Fruit fly (Drosophila melanogaster) whole organism, embryonic: Measurements from ENCODE around the gene prt.

ENCODE experiments used
- CG10462 ChIP-seq: fragments of 200-800 bp; sonication (Bioruptor generic); optimal IDR thresholded peaks from 2 replicates; lab custom pipeline; 2016; ENCODE audit warnings: missing biosample characterization, missing genetic modification characterization
- CG10959 ChIP-seq: fragments of 200-800 bp; sonication (Bioruptor generic); IDR thresholded peaks from 2 replicates; pipeline ENCODE4 v1.3.6; 2022; ENCODE audit warnings: missing biosample characterization, missing genetic modification characterization
- CG12104 ChIP-seq: fragments of 200-800 bp; sonication (Bioruptor generic); optimal IDR thresholded peaks from 3 replicates; lab custom pipeline; 2016; ENCODE audit warnings: missing biosample characterization, missing genetic modification characterization
- CG12299 ChIP-seq: fragments of 200-800 bp; sonication (Bioruptor generic); optimal IDR thresholded peaks from 2 replicates; lab custom pipeline; 2018; ENCODE audit warnings: missing biosample characterization, mild to moderate bottlenecking, missing genetic modification characterization
- CG13424 ChIP-seq: fragments of 200-800 bp; sonication (Bioruptor generic); optimal IDR thresholded peaks from 2 replicates; lab custom pipeline; 2019; ENCODE audit warnings: missing biosample characterization, mild to moderate bottlenecking, missing genetic modification characterization, moderate library complexity
- CG15011 ChIP-seq: fragments of 200-800 bp; sonication (Bioruptor generic); optimal IDR thresholded peaks from 3 replicates; lab custom pipeline; 2018; ENCODE audit warnings: missing biosample characterization, mild to moderate bottlenecking, missing genetic modification characterization
- CG15479 ChIP-seq: fragments of 200-800 bp; sonication (Bioruptor generic); optimal IDR thresholded peaks from 3 replicates; lab custom pipeline; 2019; ENCODE audit warnings: missing biosample characterization, mild to moderate bottlenecking, missing genetic modification characterization, moderate library complexity
- CG17361 ChIP-seq: fragments of 200-800 bp; sonication (Bioruptor generic); IDR thresholded peaks from 3 replicates; pipeline ENCODE4 v1.3.6; 2022; ENCODE audit warnings: missing biosample characterization, missing genetic modification characterization
- CG1792 ChIP-seq: fragments of 200-800 bp; sonication (Bioruptor generic); optimal IDR thresholded peaks from 2 replicates; lab custom pipeline; 2016; ENCODE audit warnings: missing biosample characterization, missing genetic modification characterization
- CG18262 ChIP-seq: fragments of 200-800 bp; optimal IDR thresholded peaks from 3 replicates; lab custom pipeline; 2019; ENCODE audit warnings: missing biosample characterization, mild to moderate bottlenecking, missing genetic modification characterization, moderate library complexity
- CG2116 ChIP-seq: fragments of 200-800 bp; sonication (Bioruptor generic); optimal IDR thresholded peaks from 3 replicates; lab custom pipeline; 2018; ENCODE audit warnings: missing biosample characterization, mild to moderate bottlenecking, missing genetic modification characterization
- CG32532 ChIP-seq: fragments of 200-800 bp; sonication (Bioruptor generic); IDR thresholded peaks from 2 replicates; pipeline ENCODE4 v1.3.6; 2022; ENCODE audit warnings: missing biosample characterization, missing genetic modification characterization
- CG6654 ChIP-seq: fragments of 200-800 bp; sonication (Bioruptor generic); optimal IDR thresholded peaks from 2 replicates; lab custom pipeline; 2017; ENCODE audit warnings: missing biosample characterization, mild to moderate bottlenecking, missing genetic modification characterization
- CG6813 ChIP-seq: fragments of 200-800 bp; sonication (Bioruptor generic); optimal IDR thresholded peaks from 2 replicates; lab custom pipeline; 2017; ENCODE audit warnings: missing biosample characterization, missing genetic modification characterization, mild to moderate bottlenecking, moderate library complexity, missing genetic modification reagents
- CG7357 ChIP-seq: fragments of 200-800 bp; sonication (Bioruptor generic); IDR thresholded peaks from 3 replicates; pipeline ENCODE4 v1.3.6; 2022; ENCODE audit warnings: missing biosample characterization, missing genetic modification characterization
- CG7556 ChIP-seq: fragments of 200-800 bp; sonication (Bioruptor generic); optimal IDR thresholded peaks from 2 replicates; lab custom pipeline; 2017; ENCODE audit warnings: missing biosample characterization, mild to moderate bottlenecking, missing genetic modification characterization
- CG9797 ChIP-seq: fragments of 200-800 bp; sonication (Bioruptor generic); optimal IDR thresholded peaks from 3 replicates; lab custom pipeline; 2018; ENCODE audit warnings: missing biosample characterization, mild to moderate bottlenecking, missing genetic modification characterization
- CrebB ChIP-seq: fragments of 200-800 bp; sonication (Bioruptor generic); optimal IDR thresholded peaks from 3 replicates; lab custom pipeline; 2018; ENCODE audit warnings: missing biosample characterization, mild to moderate bottlenecking, missing genetic modification characterization
- Doc3 ChIP-seq: fragments of 200-800 bp; sonication (Bioruptor generic); IDR thresholded peaks from 3 replicates; pipeline ENCODE4 v1.3.6; 2022; ENCODE audit warnings: missing biosample characterization, missing genetic modification characterization; ENCODE audit not compliant: partially characterized antibody
- Dp ChIP-seq: fragments of 200-800 bp; sonication (Bioruptor generic); optimal IDR thresholded peaks from 2 replicates; lab custom pipeline; 2018; ENCODE audit warnings: missing biosample characterization, mild to moderate bottlenecking, missing genetic modification characterization, moderate library complexity
- E2f1 ChIP-seq: fragments of 200-800 bp; sonication (Bioruptor generic); IDR thresholded peaks from 2 replicates; pipeline ENCODE4 v1.3.6; 2022; ENCODE audit warnings: missing biosample characterization, missing genetic modification characterization
- E2f2 ChIP-seq: fragments of 200-800 bp; sonication (Bioruptor generic); IDR thresholded peaks from 2 replicates; pipeline ENCODE4 v1.3.6; 2022; ENCODE audit warnings: missing biosample characterization, missing genetic modification characterization
- Fer2 ChIP-seq: fragments of 200-800 bp; sonication (Bioruptor generic); optimal IDR thresholded peaks from 2 replicates; lab custom pipeline; 2018; ENCODE audit warnings: missing biosample characterization, mild to moderate bottlenecking, missing genetic modification characterization, moderate library complexity
- Gug ChIP-seq: fragments of 200-800 bp; sonication (Bioruptor generic); IDR thresholded peaks from 4 replicates; pipeline ENCODE4 v1.3.6; 2022; ENCODE audit warnings: missing biosample characterization, missing genetic modification characterization
- Hmx ChIP-seq: fragments of 200-800 bp; sonication (Bioruptor generic); optimal IDR thresholded peaks from 2 replicates; lab custom pipeline; 2016; ENCODE audit warnings: missing biosample characterization, missing genetic modification characterization
- Rfx ChIP-seq: fragments of 200-800 bp; sonication (Bioruptor generic); IDR thresholded peaks from 2 replicates; pipeline ENCODE4 v1.3.6; 2022; ENCODE audit warnings: missing biosample characterization, missing genetic modification characterization
- Stat92E ChIP-seq, 3 experiments: fragments of >200 bp in 2 of 3; fragments of 200-800 bp in 1 of 3; sonication (Bioruptor generic) in 1 of 3; optimal IDR thresholded peaks; 2 replicates each; lab custom pipeline; 2017 to 2019; ENCODE audit warnings: missing biosample characterization in 3 of 3, missing genetic modification characterization in 3 of 3, mild to moderate bottlenecking in 1 of 3, moderate library complexity in 1 of 3
- YL-1 ChIP-seq: fragments of 200-800 bp; sonication (Bioruptor generic); optimal IDR thresholded peaks from 3 replicates; lab custom pipeline; 2017; ENCODE audit warnings: missing biosample characterization, mild to moderate bottlenecking, missing genetic modification characterization
- bab2 ChIP-seq: fragments of 200-800 bp; sonication (Bioruptor generic); optimal IDR thresholded peaks from 2 replicates; lab custom pipeline; 2016; ENCODE audit warnings: missing biosample characterization, missing genetic modification characterization
- bcd ChIP-seq: fragments of 200-800 bp; sonication (Bioruptor generic); optimal IDR thresholded peaks from 2 replicates; lab custom pipeline; 2017; ENCODE audit warnings: missing biosample characterization, mild to moderate bottlenecking, missing genetic modification characterization
- bigmax ChIP-seq: fragments of 200-800 bp; sonication (Bioruptor generic); optimal IDR thresholded peaks from 2 replicates; lab custom pipeline; 2018; ENCODE audit warnings: missing biosample characterization, mild to moderate bottlenecking, missing genetic modification characterization
- btn ChIP-seq: fragments of 200-800 bp; sonication (Bioruptor generic); optimal IDR thresholded peaks from 2 replicates; lab custom pipeline; 2016; ENCODE audit warnings: missing biosample characterization, missing genetic modification characterization
- cato ChIP-seq: fragments of 200-800 bp; sonication (Bioruptor generic); optimal IDR thresholded peaks from 2 replicates; lab custom pipeline; 2016; ENCODE audit warnings: missing biosample characterization, missing genetic modification characterization, borderline replicate concordance
- chinmo ChIP-seq: fragments of 200-800 bp; sonication (Bioruptor generic); IDR thresholded peaks from 4 replicates; pipeline ENCODE4 v1.3.6; 2022; ENCODE audit warnings: missing biosample characterization, missing genetic modification characterization; ENCODE audit not compliant: partially characterized antibody
- dimm ChIP-seq: fragments of 200-800 bp; sonication (Bioruptor generic); IDR thresholded peaks from 2 replicates; pipeline ENCODE4 v1.3.6; 2022; ENCODE audit warnings: missing biosample characterization, missing genetic modification characterization
- disco-r ChIP-seq: fragments of 200-800 bp; sonication (Bioruptor generic); optimal IDR thresholded peaks from 2 replicates; lab custom pipeline; 2016; ENCODE audit warnings: missing biosample characterization, missing genetic modification characterization
- eve ChIP-seq, 2 experiments: fragments of >200 bp; optimal IDR thresholded peaks; 2 replicates each; lab custom pipeline; 2017; ENCODE audit warnings: missing biosample characterization in 2 of 2, missing genetic modification characterization in 2 of 2
- ewg ChIP-seq: fragments of 200-800 bp; sonication (Bioruptor generic); optimal IDR thresholded peaks from 3 replicates; lab custom pipeline; 2017; ENCODE audit warnings: mild to moderate bottlenecking, missing biosample characterization, missing genetic modification reagents, missing genetic modification characterization
- grn ChIP-seq: fragments of 200-800 bp; sonication (Bioruptor generic); optimal IDR thresholded peaks from 3 replicates; lab custom pipeline; 2017; ENCODE audit warnings: missing biosample characterization, missing genetic modification characterization
- h ChIP-seq: fragments of >200 bp; optimal IDR thresholded peaks from 2 replicates; lab custom pipeline; 2017
- kay ChIP-seq: fragments of 200-800 bp; sonication (Bioruptor generic); optimal IDR thresholded peaks from 2 replicates; lab custom pipeline; 2016; ENCODE audit warnings: missing biosample characterization, missing genetic modification characterization
- lilli ChIP-seq: fragments of 200-800 bp; sonication (Bioruptor generic); optimal IDR thresholded peaks from 3 replicates; lab custom pipeline; 2016; ENCODE audit warnings: missing biosample characterization, missing genetic modification characterization
- mirr ChIP-seq: fragments of 200-800 bp; sonication (Bioruptor generic); optimal IDR thresholded peaks from 3 replicates; lab custom pipeline; 2018; ENCODE audit warnings: missing biosample characterization, mild to moderate bottlenecking, missing genetic modification characterization
- nerfin-2 ChIP-seq: fragments of 200-800 bp; sonication (Bioruptor generic); IDR thresholded peaks from 2 replicates; pipeline ENCODE4 v1.3.6; 2022; ENCODE audit warnings: missing biosample characterization, missing genetic modification characterization; ENCODE audit not compliant: partially characterized antibody
- oc ChIP-seq: fragments of 200-800 bp; sonication (Bioruptor generic); optimal IDR thresholded peaks from 2 replicates; lab custom pipeline; 2018; ENCODE audit warnings: missing biosample characterization, mild to moderate bottlenecking, missing genetic modification characterization, moderate library complexity
- slou ChIP-seq: fragments of 200-800 bp; sonication (Bioruptor generic); optimal IDR thresholded peaks from 3 replicates; lab custom pipeline; 2016; ENCODE audit warnings: missing biosample characterization, missing genetic modification characterization
- slp2 ChIP-seq: fragments of 200-800 bp; sonication (Bioruptor generic); optimal IDR thresholded peaks from 2 replicates; lab custom pipeline; 2016; ENCODE audit warnings: missing biosample characterization, missing genetic modification characterization
- tll ChIP-seq, 2 experiments: fragments of 200-800 bp in 1 of 2; fragments of >200 bp in 1 of 2; sonication (Bioruptor generic) in 1 of 2; optimal IDR thresholded peaks; 2 replicates each; lab custom pipeline; 2017 to 2019; ENCODE audit warnings: missing biosample characterization in 2 of 2, missing genetic modification characterization in 2 of 2, mild to moderate bottlenecking in 1 of 2, moderate library complexity in 1 of 2
- vnd ChIP-seq: fragments of 200-800 bp; sonication (Bioruptor generic); IDR thresholded peaks from 3 replicates; pipeline ENCODE4 v1.3.6; 2022; ENCODE audit warnings: missing biosample characterization, missing genetic modification characterization; ENCODE audit not compliant: partially characterized antibody
- zf30C ChIP-seq: fragments of 200-800 bp; sonication (Bioruptor generic); optimal IDR thresholded peaks from 3 replicates; lab custom pipeline; 2018; ENCODE audit warnings: missing biosample characterization, mild to moderate bottlenecking, missing genetic modification characterization

Gene prt

DNA sequence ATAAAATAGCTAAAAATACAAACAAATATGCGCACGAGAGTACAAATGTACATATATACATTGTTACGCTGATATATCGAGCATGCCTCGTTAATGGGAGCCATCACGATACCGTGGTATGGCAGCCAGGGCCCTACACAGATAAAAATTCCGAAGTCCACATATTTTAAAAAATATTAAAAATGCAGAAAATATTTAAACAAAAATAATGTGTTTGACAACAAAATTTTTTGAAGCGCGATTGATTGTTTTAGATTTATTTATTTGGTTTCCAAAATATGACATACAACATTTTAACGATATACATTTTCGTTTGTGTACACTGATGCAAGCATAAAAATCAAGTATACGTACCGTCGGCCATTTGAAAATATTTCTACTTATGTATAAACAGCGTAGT is 27.9 kb upstream of the prt start (continued):
- TF ChIP-seq lilli (GFP tag; lab: Kevin White, UChicago): peak; percentile 93
- TF ChIP-seq slp2 (GFP tag; lab: Kevin White, UChicago): peak; percentile 61
- TF ChIP-seq Hmx: peak; percentile 66
- peak; percentile 45 for TF ChIP-seq disco-r (GFP tag; lab: Kevin White, UChicago)
- peak; percentile 82 for TF ChIP-seq bcd (GFP tag; lab: Kevin White, UChicago)
- no peak for TF ChIP-seq bigmax
- 0 out of 4 replicates have a peak, but pooled peaks have one; percentile 36 for TF ChIP-seq chinmo
- peak; percentile 75 for TF ChIP-seq CG17361 (GFP tag; lab: Robert Waterston, UW)
- peak; percentile 31 for TF ChIP-seq CG2116 (GFP tag; lab: Kevin White, UChicago)
- TF ChIP-seq CG15011 (GFP tag; lab: Kevin White, UChicago): peak; percentile 82
- peak; percentile 41 for TF ChIP-seq CG1792 (GFP tag; lab: Kevin White, UChicago)
- TF ChIP-seq grn: no peak
- TF ChIP-seq Gug (GFP tag; lab: Robert Waterston, UW): peak; percentile 51; the same call in 2 of the 4 replicates
- peak; percentile 56; the same call in 1 of the 2 replicates for TF ChIP-seq E2f2
- no peak for TF ChIP-seq ewg
- peak; percentile 63 for TF ChIP-seq CG13424 (tag; lab: Kevin White, UChicago)
- TF ChIP-seq Rfx (GFP tag; lab: Robert Waterston, UW): peak; percentile 91
- peak; percentile 93 for TF ChIP-seq CG32532 (GFP tag; lab: Robert Waterston, UW)
- TF ChIP-seq Fer2 (tag; lab: Kevin White, UChicago): peak; percentile 45
- peak; percentile 51 for TF ChIP-seq kay
- TF ChIP-seq dimm: no peak
- TF ChIP-seq Doc3: no peak
- peak; percentile 66 for TF ChIP-seq CrebB (tag; lab: Kevin White, UChicago)
- TF ChIP-seq CG10959: no peak
- peak; percentile 49 for TF ChIP-seq CG10462 (GFP tag; lab: Kevin White, UChicago)
- no peak for TF ChIP-seq CG15479 (GFP tag; lab: Kevin White, UChicago)
- TF ChIP-seq btn (GFP tag; lab: Kevin White, UChicago): peak; percentile 1
- no peak for TF ChIP-seq vnd (GFP tag; lab: Robert Waterston, UW)
- peak; percentile 37 for TF ChIP-seq CG12299 (tag; lab: Kevin White, UChicago)
- no peak for TF ChIP-seq nerfin-2 (GFP tag; lab: Robert Waterston, UW)
- TF ChIP-seq CG7357 (GFP tag; lab: Robert Waterston, UW): peak; percentile 67
- TF ChIP-seq CG12104 (GFP tag; lab: Kevin White, UChicago): peak; percentile 51
- TF ChIP-seq Stat92E (GFP tag; optimal IDR thresholded peaks at IDR 0.05; lab: Kevin White, UChicago): no peak
- TF ChIP-seq cato: peak; percentile 23
- TF ChIP-seq bab2: peak; percentile 80
- TF ChIP-seq YL-1: no peak
- peak; percentile 19 for TF ChIP-seq CG6654 (GFP tag; lab: Kevin White, UChicago)
- TF ChIP-seq CG9797 (GFP tag; lab: Kevin White, UChicago): no peak
- no peak for TF ChIP-seq h (lab: Kevin White, UChicago)
- peak; percentile 82 for TF ChIP-seq CG7556
- peak; percentile 65 for TF ChIP-seq CG18262 (tag; lab: Kevin White, UChicago)
- TF ChIP-seq mirr (GFP tag; lab: Kevin White, UChicago): peak; percentile 12
- TF ChIP-seq tll (GFP tag; optimal IDR thresholded peaks at IDR 0.05; lab: Kevin White, UChicago): no peak
- no peak for TF ChIP-seq oc (tag; lab: Kevin White, UChicago)
- peak; percentile 65 for TF ChIP-seq CG6813
- peak; percentile 71 for TF ChIP-seq slou
- peak in 1 of 2 experiments; percentile 11 for TF ChIP-seq eve (GFP tag; optimal IDR thresholded peaks at IDR 0.05; lab: Kevin White, UChicago)
- no peak for TF ChIP-seq zf30C (GFP tag; lab: Kevin White, UChicago)
- peak; percentile 73 for TF ChIP-seq E2f1 (GFP tag; lab: Robert Waterston, UW)
- no peak for TF ChIP-seq Dp
